Fruit fly (Drosophila melanogaster) whole organism, embryonic: ENCODE measurements around the gene CG7231.

ENCODE experiments used
- ATbp ChIP-seq: fragments of 200-800 bp; sonication (Bioruptor generic); optimal IDR thresholded peaks from 2 replicates; lab custom pipeline; 2017; ENCODE audit warnings: missing biosample characterization, mild to moderate bottlenecking, missing genetic modification characterization, missing genetic modification reagents
- Antp ChIP-seq: fragments of 200-800 bp; sonication (Bioruptor generic); optimal IDR thresholded peaks from 3 replicates; lab custom pipeline; 2016; ENCODE audit warnings: missing biosample characterization, missing genetic modification characterization
- CG10147 ChIP-seq: fragments of 200-800 bp; sonication (Bioruptor generic); optimal IDR thresholded peaks from 2 replicates; lab custom pipeline; 2019; ENCODE audit warnings: missing biosample characterization, mild to moderate bottlenecking, missing genetic modification characterization, moderate library complexity
- CG11504 ChIP-seq: fragments of 200-800 bp; sonication (Bioruptor generic); optimal IDR thresholded peaks from 3 replicates; lab custom pipeline; 2019; ENCODE audit warnings: missing biosample characterization, mild to moderate bottlenecking, missing genetic modification characterization, moderate library complexity
- CG11723 ChIP-seq: fragments of 200-800 bp; sonication (Bioruptor generic); optimal IDR thresholded peaks from 2 replicates; lab custom pipeline; 2017; ENCODE audit warnings: missing biosample characterization, mild to moderate bottlenecking, missing genetic modification characterization
- CG13894 ChIP-seq: fragments of 200-800 bp; sonication (Bioruptor generic); optimal IDR thresholded peaks from 3 replicates; lab custom pipeline; 2018; ENCODE audit warnings: missing biosample characterization, mild to moderate bottlenecking, missing genetic modification characterization, moderate library complexity
- CG14965 ChIP-seq: fragments of 200-800 bp; sonication (Bioruptor generic); optimal IDR thresholded peaks from 2 replicates; lab custom pipeline; 2016; ENCODE audit warnings: missing biosample characterization, missing genetic modification characterization, borderline replicate concordance
- CG15601 ChIP-seq: fragments of 200-800 bp; sonication (Bioruptor generic); optimal IDR thresholded peaks from 3 replicates; lab custom pipeline; 2019; ENCODE audit warnings: missing biosample characterization, mild to moderate bottlenecking, missing genetic modification characterization, moderate library complexity
- CG18011 ChIP-seq: fragments of 200-800 bp; sonication (Bioruptor generic); optimal IDR thresholded peaks from 2 replicates; lab custom pipeline; 2017; ENCODE audit warnings: missing biosample characterization, missing genetic modification characterization, mild to moderate bottlenecking, moderate library complexity, missing genotype
- CG18764 ChIP-seq: fragments of 200-800 bp; sonication (Bioruptor generic); optimal IDR thresholded peaks from 3 replicates; lab custom pipeline; 2016; ENCODE audit warnings: missing biosample characterization, missing genetic modification characterization
- CG2712 ChIP-seq: fragments of 200-800 bp; optimal IDR thresholded peaks from 3 replicates; lab custom pipeline; 2019; ENCODE audit warnings: missing biosample characterization, mild to moderate bottlenecking, missing genetic modification characterization, moderate library complexity
- CG2889 ChIP-seq: fragments of 200-800 bp; sonication (Bioruptor generic); IDR thresholded peaks from 3 replicates; pipeline ENCODE4 v1.3.6; 2022; ENCODE audit warnings: missing biosample characterization, missing genetic modification characterization
- CG4730 ChIP-seq: fragments of 200-800 bp; sonication (Bioruptor generic); IDR thresholded peaks from 2 replicates; pipeline ENCODE4 v1.3.6; 2022; ENCODE audit warnings: missing biosample characterization, missing genetic modification characterization
- CG8281 ChIP-seq: fragments of 200-800 bp; sonication (Bioruptor generic); optimal IDR thresholded peaks from 2 replicates; lab custom pipeline; 2018; ENCODE audit warnings: missing biosample characterization, mild to moderate bottlenecking, missing genetic modification characterization, moderate library complexity
- CG9437 ChIP-seq: fragments of 200-800 bp; sonication (Bioruptor generic); optimal IDR thresholded peaks from 2 replicates; lab custom pipeline; 2018; ENCODE audit warnings: missing biosample characterization, mild to moderate bottlenecking, missing genetic modification characterization
- CG9609 ChIP-seq: fragments of 200-800 bp; sonication (Bioruptor generic); optimal IDR thresholded peaks from 3 replicates; lab custom pipeline; 2016; ENCODE audit warnings: missing biosample characterization, missing genetic modification characterization
- CHES-1-like ChIP-seq: fragments of 200-800 bp; sonication (Bioruptor generic); optimal IDR thresholded peaks from 2 replicates; lab custom pipeline; 2016; ENCODE audit warnings: missing biosample characterization, missing genetic modification characterization
- Dad ChIP-seq: fragments of 200-800 bp; sonication (Bioruptor generic); optimal IDR thresholded peaks from 3 replicates; lab custom pipeline; 2016; ENCODE audit warnings: missing biosample characterization, missing genetic modification characterization
- Eip74EF ChIP-seq, 2 experiments: fragments of 200-800 bp in 1 of 2; fragments of >200 bp in 1 of 2; sonication (Bioruptor generic) in 1 of 2; optimal IDR thresholded peaks; 2 replicates each; lab custom pipeline; 2017 to 2019; ENCODE audit warnings: missing biosample characterization in 2 of 2, missing genetic modification characterization in 2 of 2, mild to moderate bottlenecking in 1 of 2, moderate library complexity in 1 of 2
- H2.0 ChIP-seq: fragments of 200-800 bp; sonication (Bioruptor generic); IDR thresholded peaks from 2 replicates; pipeline ENCODE4 v1.3.6; 2022; ENCODE audit warnings: missing biosample characterization, missing genetic modification characterization
- Hmr ChIP-seq: fragments of 200-800 bp; sonication (Bioruptor generic); optimal IDR thresholded peaks from 3 replicates; lab custom pipeline; 2017; ENCODE audit warnings: mild to moderate bottlenecking, missing biosample characterization, missing genetic modification reagents, missing genetic modification characterization
- Mes4 ChIP-seq: fragments of 200-800 bp; sonication (Bioruptor generic); optimal IDR thresholded peaks from 2 replicates; lab custom pipeline; 2016; ENCODE audit warnings: missing biosample characterization, missing genetic modification characterization
- Nf-YA ChIP-seq: fragments of 200-800 bp; sonication (Bioruptor generic); IDR thresholded peaks from 2 replicates; pipeline ENCODE4 v1.3.6; 2022; ENCODE audit warnings: missing biosample characterization, missing genetic modification characterization
- PHDP ChIP-seq: fragments of 200-800 bp; sonication (Bioruptor generic); optimal IDR thresholded peaks from 3 replicates; lab custom pipeline; 2018; ENCODE audit warnings: missing biosample characterization, mild to moderate bottlenecking, missing genetic modification characterization, moderate library complexity
- Side ChIP-seq: fragments of 200-800 bp; sonication (Bioruptor generic); optimal IDR thresholded peaks from 2 replicates; lab custom pipeline; 2016; ENCODE audit warnings: missing biosample characterization, missing genetic modification characterization
- Sox102F ChIP-seq: fragments of 200-800 bp; sonication (Bioruptor generic); optimal IDR thresholded peaks from 2 replicates; lab custom pipeline; 2018; ENCODE audit warnings: missing biosample characterization, mild to moderate bottlenecking, missing genetic modification characterization, moderate library complexity
- Sry-δ ChIP-seq: fragments of 200-800 bp; sonication (Bioruptor generic); optimal IDR thresholded peaks from 2 replicates; lab custom pipeline; 2016; ENCODE audit warnings: missing biosample characterization, missing genetic modification characterization
- Stat92E ChIP-seq, 3 experiments: fragments of >200 bp in 2 of 3; fragments of 200-800 bp in 1 of 3; sonication (Bioruptor generic) in 1 of 3; optimal IDR thresholded peaks; 2 replicates each; lab custom pipeline; 2017 to 2019; ENCODE audit warnings: missing biosample characterization in 3 of 3, missing genetic modification characterization in 3 of 3, mild to moderate bottlenecking in 1 of 3, moderate library complexity in 1 of 3
- Xrp1 ChIP-seq: fragments of 200-800 bp; sonication (Bioruptor generic); IDR thresholded peaks from 2 replicates; pipeline ENCODE4 v1.3.6; 2022; ENCODE audit warnings: missing biosample characterization, missing genetic modification characterization
- aop ChIP-seq: fragments of 200-800 bp; sonication (Bioruptor generic); IDR thresholded peaks from 2 replicates; pipeline ENCODE4 v1.3.6; 2022; ENCODE audit warnings: missing biosample characterization, missing genetic modification characterization
- az2 ChIP-seq: fragments of 200-800 bp; sonication (Bioruptor generic); optimal IDR thresholded peaks from 3 replicates; lab custom pipeline; 2016; ENCODE audit warnings: missing biosample characterization, missing genetic modification characterization
- bigmax ChIP-seq: fragments of 200-800 bp; sonication (Bioruptor generic); optimal IDR thresholded peaks from 2 replicates; lab custom pipeline; 2018; ENCODE audit warnings: missing biosample characterization, mild to moderate bottlenecking, missing genetic modification characterization
- crol ChIP-seq: fragments of 200-800 bp; sonication (Bioruptor generic); IDR thresholded peaks from 2 replicates; pipeline ENCODE4 v1.3.6; 2022; ENCODE audit warnings: missing biosample characterization, missing genetic modification characterization
- disco-r ChIP-seq: fragments of 200-800 bp; sonication (Bioruptor generic); optimal IDR thresholded peaks from 2 replicates; lab custom pipeline; 2016; ENCODE audit warnings: missing biosample characterization, missing genetic modification characterization
- h ChIP-seq: fragments of >200 bp; optimal IDR thresholded peaks from 2 replicates; lab custom pipeline; 2017
- her ChIP-seq: fragments of 200-800 bp; sonication (Bioruptor generic); optimal IDR thresholded peaks from 2 replicates; lab custom pipeline; 2016; ENCODE audit warnings: missing biosample characterization, missing genetic modification characterization
- lola ChIP-seq, 3 experiments: fragments of >200 bp in 2 of 3; fragments of 200-800 bp in 1 of 3; sonication (Bioruptor generic) in 1 of 3; optimal IDR thresholded peaks; 2 replicates each; lab custom pipeline; 2017 to 2019; ENCODE audit warnings: missing biosample characterization in 3 of 3, missing genetic modification characterization in 3 of 3, mild to moderate bottlenecking in 1 of 3, moderate library complexity in 1 of 3
- oc ChIP-seq: fragments of 200-800 bp; sonication (Bioruptor generic); optimal IDR thresholded peaks from 2 replicates; lab custom pipeline; 2018; ENCODE audit warnings: missing biosample characterization, mild to moderate bottlenecking, missing genetic modification characterization, moderate library complexity
- org-1 ChIP-seq: fragments of 200-800 bp; sonication (Bioruptor generic); optimal IDR thresholded peaks from 2 replicates; lab custom pipeline; 2017; ENCODE audit warnings: missing biosample characterization, missing genetic modification characterization
- pho ChIP-seq: fragments of 200-800 bp; sonication (Bioruptor generic); optimal IDR thresholded peaks from 2 replicates; lab custom pipeline; 2016; ENCODE audit warnings: missing biosample characterization, missing genetic modification characterization
- prd ChIP-seq, 3 experiments: fragments of >200 bp in 2 of 3; fragments of 200-800 bp in 1 of 3; sonication (Bioruptor generic) in 1 of 3; optimal IDR thresholded peaks in 2 of 3; IDR thresholded peaks in 1 of 3; 2 replicates in 2 of 3; 3 replicates in 1 of 3; pipeline versions ENCODE4 v1.3.6 to Lab custom; 2017 to 2022; ENCODE audit warnings: missing biosample characterization in 1 of 3, missing genetic modification characterization in 1 of 3
- run ChIP-seq: fragments of 200-800 bp; sonication (Bioruptor generic); optimal IDR thresholded peaks from 3 replicates; lab custom pipeline; 2018; ENCODE audit warnings: missing biosample characterization, mild to moderate bottlenecking, missing genetic modification characterization
- sisA ChIP-seq: fragments of 200-800 bp; sonication (Bioruptor generic); IDR thresholded peaks from 2 replicates; pipeline ENCODE4 v1.3.6; 2022; ENCODE audit warnings: missing biosample characterization, missing genetic modification characterization
- so ChIP-seq: fragments of 200-800 bp; sonication (Bioruptor generic); IDR thresholded peaks from 3 replicates; pipeline ENCODE4 v1.3.6; 2022; ENCODE audit warnings: missing biosample characterization, missing genetic modification characterization
- tap ChIP-seq: fragments of 200-800 bp; optimal IDR thresholded peaks from 3 replicates; lab custom pipeline; 2019; ENCODE audit warnings: missing biosample characterization, mild to moderate bottlenecking, missing genetic modification characterization, moderate library complexity
- toy ChIP-seq: fragments of 200-800 bp; sonication (Bioruptor generic); IDR thresholded peaks from 2 replicates; pipeline ENCODE4 v1.3.6; 2022; ENCODE audit warnings: missing biosample characterization, missing genetic modification characterization
- tup ChIP-seq: fragments of 200-800 bp; sonication (Bioruptor generic); optimal IDR thresholded peaks from 2 replicates; lab custom pipeline; 2016; ENCODE audit warnings: missing biosample characterization, mild to moderate bottlenecking, missing genetic modification characterization, moderate library complexity
- twi ChIP-seq: fragments of 200-800 bp; optimal IDR thresholded peaks from 2 replicates; lab custom pipeline; 2019; ENCODE audit warnings: missing biosample characterization, mild to moderate bottlenecking, missing genetic modification characterization, moderate library complexity
- wor ChIP-seq: fragments of 200-800 bp; sonication (Bioruptor generic); IDR thresholded peaks from 2 replicates; pipeline ENCODE4 v1.3.6; 2022; ENCODE audit warnings: missing biosample characterization, missing genetic modification characterization
- z ChIP-seq: fragments of 200-800 bp; sonication (Bioruptor generic); IDR thresholded peaks from 3 replicates; pipeline ENCODE4 v1.3.6; 2022; ENCODE audit warnings: missing biosample characterization, missing genetic modification characterization

The CG7231 gene

dm6 chr2L:7964611-7965010, 19.1 kb upstream of the CG7231 start (continued):
- TF ChIP-seq Antp (GFP tag; lab: Kevin White, UChicago) (peak; percentile 61), toy (GFP tag; lab: Robert Waterston, UW) (no peak), Side (peak; percentile 62), tap (tag; lab: Kevin White, UChicago) (peak; percentile 64), Dad (GFP tag; lab: Kevin White, UChicago) (peak; percentile 35), CHES-1-like (GFP tag; lab: Kevin White, UChicago) (peak; percentile 42), CG18011 (GFP tag; lab: Kevin White, UChicago) (no peak), CG11504 (tag; lab: Kevin White, UChicago) (peak; percentile 90), CG15601 (tag; lab: Kevin White, UChicago) (peak; percentile 24), CG2712 (tag; lab: Kevin White, UChicago) (peak; percentile 71), run (tag; lab: Kevin White, UChicago) (peak; percentile 78), Sox102F (peak; percentile 87), CG9609 (GFP tag; lab: Kevin White, UChicago) (peak; percentile 51), oc (tag; lab: Kevin White, UChicago) (peak; percentile 64), sisA (peak; percentile 84), CG11723 (GFP tag; lab: Kevin White, UChicago) (peak; percentile 61), so (peak; percentile 72; the same call in 2 of the 3 replicates), CG9437 (GFP tag; lab: Kevin White, UChicago) (peak; percentile 59), CG8281 (tag; lab: Kevin White, UChicago) (peak; percentile 28), org-1 (GFP tag; lab: Kevin White, UChicago) (peak; percentile 65), CG13894 (tag; lab: Kevin White, UChicago) (no peak), ATbp (GFP tag; lab: Kevin White, UChicago) (peak; percentile 80), Nf-YA (GFP tag; lab: Robert Waterston, UW) (peak; percentile 82), CG2889 (peak; percentile 51; the same call in 1 of the 3 replicates), pho (peak; percentile 3), az2 (peak; percentile 77), Eip74EF (GFP tag; optimal IDR thresholded peaks at IDR 0.05; lab: Kevin White, UChicago) (peak in 1 of 2 experiments; percentile 52), h (lab: Kevin White, UChicago) (no peak), Sry-δ (GFP tag; lab: Kevin White, UChicago) (peak; percentile 18), z (GFP tag; lab: Robert Waterston, UW) (peak; percentile 49; the same call in 1 of the 3 replicates), twi (tag; lab: Kevin White, UChicago) (no peak), wor (peak; percentile 71), Hmr (peak; percentile 56), tup (peak; percentile 20), Mes4 (GFP tag; lab: Kevin White, UChicago) (peak; percentile 73), her (no peak), disco-r (GFP tag; lab: Kevin White, UChicago) (peak; percentile 36), Stat92E (GFP tag; optimal IDR thresholded peaks at IDR 0.05; lab: Kevin White, UChicago) (no peak), CG14965 (GFP tag; lab: Kevin White, UChicago) (no peak), PHDP (tag; lab: Kevin White, UChicago) (peak; percentile 74), aop (GFP tag; lab: Robert Waterston, UW) (peak; percentile 71), CG10147 (GFP tag; lab: Kevin White, UChicago) (peak; percentile 33), bigmax (no peak), CG4730 (peak; percentile 69), prd (optimal IDR thresholded peaks at IDR 0.05; lab: Kevin White, UChicago) (no peak), prd (GFP tag; IDR thresholded peaks at IDR 0.05; lab: Robert Waterston, UW) (peak; percentile 88), CG18764 (GFP tag; lab: Kevin White, UChicago) (peak; percentile 51), H2.0 (GFP tag; lab: Robert Waterston, UW) (peak; percentile 81), crol (peak; percentile 68), Xrp1 (GFP tag; lab: Robert Waterston, UW) (peak; percentile 85), lola (GFP tag; optimal IDR thresholded peaks at IDR 0.05; lab: Kevin White, UChicago) (peak in 1 of 3 experiments; percentile 57)
